Fruit fly (Drosophila melanogaster) whole organism, embryonic: ENCODE data around the gene Indy.

Experiments used
- BEAF-32 ChIP-seq: fragments of 200-800 bp; sonication (Bioruptor generic); optimal IDR thresholded peaks from 3 replicates; lab custom pipeline; 2017; ENCODE audit warnings: missing biosample characterization, missing genetic modification characterization, mild to moderate bottlenecking, moderate library complexity, missing genetic modification reagents
- CG10147 ChIP-seq: fragments of 200-800 bp; sonication (Bioruptor generic); optimal IDR thresholded peaks from 2 replicates; lab custom pipeline; 2019; ENCODE audit warnings: missing biosample characterization, mild to moderate bottlenecking, missing genetic modification characterization, moderate library complexity
- CG11696 ChIP-seq: fragments of 200-800 bp; sonication (Bioruptor generic); IDR thresholded peaks from 2 replicates; pipeline ENCODE4 v1.3.6; 2022; ENCODE audit warnings: missing biosample characterization, missing genetic modification characterization
- CG12219 ChIP-seq: fragments of 200-800 bp; sonication (Bioruptor generic); optimal IDR thresholded peaks from 3 replicates; lab custom pipeline; 2018; ENCODE audit warnings: missing biosample characterization, mild to moderate bottlenecking, missing genetic modification characterization
- CG12769 ChIP-seq: fragments of 200-800 bp; sonication (Bioruptor generic); optimal IDR thresholded peaks from 2 replicates; lab custom pipeline; 2019; ENCODE audit warnings: missing biosample characterization, mild to moderate bottlenecking, missing genetic modification characterization, moderate library complexity
- CG12942 ChIP-seq: fragments of 200-800 bp; sonication (Bioruptor generic); optimal IDR thresholded peaks from 3 replicates; lab custom pipeline; 2016; ENCODE audit warnings: missing biosample characterization, missing genetic modification characterization
- CG13287 ChIP-seq: fragments of 200-800 bp; sonication (Bioruptor generic); IDR thresholded peaks from 2 replicates; pipeline ENCODE4 v1.3.6; 2022; ENCODE audit warnings: missing biosample characterization, missing genetic modification characterization; ENCODE audit not compliant: partially characterized antibody
- CG15073 ChIP-seq: fragments of 200-800 bp; sonication (Bioruptor generic); optimal IDR thresholded peaks from 2 replicates; lab custom pipeline; 2016; ENCODE audit warnings: missing biosample characterization, missing genetic modification characterization
- CG15269 ChIP-seq: fragments of 200-800 bp; sonication (Bioruptor generic); optimal IDR thresholded peaks from 2 replicates; lab custom pipeline; 2018; ENCODE audit warnings: missing biosample characterization, mild to moderate bottlenecking, missing genetic modification characterization, moderate library complexity
- CG1602 ChIP-seq: fragments of 200-800 bp; sonication (Bioruptor generic); optimal IDR thresholded peaks from 3 replicates; lab custom pipeline; 2016; ENCODE audit warnings: missing biosample characterization, missing genetic modification characterization
- CG2202 ChIP-seq: fragments of 200-800 bp; sonication (Bioruptor generic); optimal IDR thresholded peaks from 2 replicates; lab custom pipeline; 2018; ENCODE audit warnings: missing biosample characterization, mild to moderate bottlenecking, missing genetic modification characterization
- CG33557 ChIP-seq: fragments of 200-800 bp; sonication (Bioruptor generic); optimal IDR thresholded peaks from 2 replicates; lab custom pipeline; 2019; ENCODE audit warnings: missing biosample characterization, mild to moderate bottlenecking, missing genetic modification characterization, moderate library complexity
- CG34376 ChIP-seq: fragments of 200-800 bp; sonication (Bioruptor generic); optimal IDR thresholded peaks from 2 replicates; lab custom pipeline; 2018; ENCODE audit warnings: missing biosample characterization, mild to moderate bottlenecking, missing genetic modification characterization
- CG6689 ChIP-seq: fragments of 200-800 bp; sonication (Bioruptor generic); IDR thresholded peaks from 2 replicates; pipeline ENCODE4 v1.3.6; 2022; ENCODE audit warnings: missing biosample characterization, missing genetic modification characterization
- CG7963 ChIP-seq: fragments of 200-800 bp; sonication (Bioruptor generic); IDR thresholded peaks from 3 replicates; pipeline ENCODE4 v1.3.6; 2022; ENCODE audit warnings: missing biosample characterization, missing genetic modification characterization; ENCODE audit not compliant: partially characterized antibody
- CG7987 ChIP-seq: fragments of 200-800 bp; sonication (Bioruptor generic); optimal IDR thresholded peaks from 2 replicates; lab custom pipeline; 2018; ENCODE audit warnings: missing biosample characterization, mild to moderate bottlenecking, missing genetic modification characterization, moderate library complexity
- Dp ChIP-seq: fragments of 200-800 bp; sonication (Bioruptor generic); optimal IDR thresholded peaks from 2 replicates; lab custom pipeline; 2018; ENCODE audit warnings: missing biosample characterization, mild to moderate bottlenecking, missing genetic modification characterization, moderate library complexity
- Ets65A ChIP-seq: fragments of 200-800 bp; sonication (Bioruptor generic); peaks from one replicate; lab custom pipeline; 2016; ENCODE audit warnings: missing biosample characterization, missing genetic modification characterization
- H15 ChIP-seq: fragments of 200-800 bp; sonication (Bioruptor generic); IDR thresholded peaks from 3 replicates; pipeline ENCODE4 v1.3.6; 2022; ENCODE audit warnings: missing biosample characterization, missing genetic modification characterization
- Hr3 ChIP-seq: fragments of 200-800 bp; sonication (Bioruptor generic); optimal IDR thresholded peaks from 3 replicates; lab custom pipeline; 2016; ENCODE audit warnings: missing biosample characterization, missing genetic modification characterization
- Lim3 ChIP-seq: fragments of 200-800 bp; sonication (Bioruptor generic); IDR thresholded peaks from 2 replicates; pipeline ENCODE4 v1.3.6; 2022; ENCODE audit warnings: missing biosample characterization, missing genetic modification characterization
- NK7.1 ChIP-seq: fragments of 200-800 bp; sonication (Bioruptor generic); optimal IDR thresholded peaks from 3 replicates; lab custom pipeline; 2016; ENCODE audit warnings: missing biosample characterization, missing genetic modification characterization
- Optix ChIP-seq: fragments of 200-800 bp; sonication (Bioruptor generic); IDR thresholded peaks from 3 replicates; pipeline ENCODE4 v1.3.6; 2022; ENCODE audit warnings: missing biosample characterization, missing genetic modification characterization
- Sox100B ChIP-seq: fragments of 200-800 bp; sonication (Bioruptor generic); optimal IDR thresholded peaks from 3 replicates; lab custom pipeline; 2018; ENCODE audit warnings: missing biosample characterization, mild to moderate bottlenecking, missing genetic modification characterization
- Sry-δ ChIP-seq: fragments of 200-800 bp; sonication (Bioruptor generic); optimal IDR thresholded peaks from 2 replicates; lab custom pipeline; 2016; ENCODE audit warnings: missing biosample characterization, missing genetic modification characterization
- Xbp1 ChIP-seq: fragments of 200-800 bp; sonication (Bioruptor generic); optimal IDR thresholded peaks from 3 replicates; lab custom pipeline; 2016; ENCODE audit warnings: missing biosample characterization, mild to moderate bottlenecking, missing genetic modification characterization
- chinmo ChIP-seq: fragments of 200-800 bp; sonication (Bioruptor generic); IDR thresholded peaks from 4 replicates; pipeline ENCODE4 v1.3.6; 2022; ENCODE audit warnings: missing biosample characterization, missing genetic modification characterization; ENCODE audit not compliant: partially characterized antibody
- da ChIP-seq: fragments of 200-800 bp; sonication (Bioruptor generic); optimal IDR thresholded peaks from 2 replicates; lab custom pipeline; 2016; ENCODE audit warnings: missing biosample characterization, missing genetic modification characterization
- dan ChIP-seq: fragments of 200-800 bp; sonication (Bioruptor generic); IDR thresholded peaks from 2 replicates; pipeline ENCODE4 v1.3.6; 2022; ENCODE audit warnings: missing biosample characterization, missing genetic modification characterization
- dmrt11E ChIP-seq: fragments of 200-800 bp; sonication (Bioruptor generic); optimal IDR thresholded peaks from 3 replicates; lab custom pipeline; 2018; ENCODE audit warnings: missing biosample characterization, mild to moderate bottlenecking, missing genetic modification characterization, moderate library complexity
- ems ChIP-seq: fragments of 200-800 bp; sonication (Bioruptor generic); optimal IDR thresholded peaks from 3 replicates; lab custom pipeline; 2016; ENCODE audit warnings: missing biosample characterization, missing genetic modification characterization
- ewg ChIP-seq: fragments of 200-800 bp; sonication (Bioruptor generic); optimal IDR thresholded peaks from 3 replicates; lab custom pipeline; 2017; ENCODE audit warnings: mild to moderate bottlenecking, missing biosample characterization, missing genetic modification reagents, missing genetic modification characterization
- ftz-f1 ChIP-seq: fragments of 200-800 bp; sonication (Bioruptor generic); optimal IDR thresholded peaks from 2 replicates; lab custom pipeline; 2016; ENCODE audit warnings: missing biosample characterization, missing genetic modification characterization
- gro ChIP-seq: fragments of 200-800 bp; sonication (Bioruptor generic); optimal IDR thresholded peaks from 2 replicates; lab custom pipeline; 2016; ENCODE audit warnings: missing biosample characterization, missing genetic modification characterization
- mam ChIP-seq: fragments of 200-800 bp; sonication (Bioruptor generic); optimal IDR thresholded peaks from 3 replicates; lab custom pipeline; 2016; ENCODE audit warnings: missing biosample characterization, missing genetic modification characterization
- oc ChIP-seq: fragments of 200-800 bp; sonication (Bioruptor generic); optimal IDR thresholded peaks from 2 replicates; lab custom pipeline; 2018; ENCODE audit warnings: missing biosample characterization, mild to moderate bottlenecking, missing genetic modification characterization, moderate library complexity
- ranshi ChIP-seq: fragments of 200-800 bp; sonication (Bioruptor generic); IDR thresholded peaks from 2 replicates; pipeline ENCODE4 v1.3.6; 2022; ENCODE audit warnings: missing biosample characterization, missing genetic modification characterization
- scrt ChIP-seq: fragments of 200-800 bp; sonication (Bioruptor generic); optimal IDR thresholded peaks from 2 replicates; lab custom pipeline; 2018; ENCODE audit warnings: missing biosample characterization, mild to moderate bottlenecking, missing genetic modification characterization, moderate library complexity
- sens ChIP-seq: fragments of 200-800 bp; sonication (Bioruptor generic); peaks from one replicate; lab custom pipeline; 2016; ENCODE audit warnings: missing biosample characterization, missing genetic modification characterization
- vvl ChIP-seq: fragments of 200-800 bp; sonication (Bioruptor generic); IDR thresholded peaks from 2 replicates; pipeline ENCODE4 v1.3.6; 2022; ENCODE audit warnings: missing biosample characterization, missing genetic modification characterization
- zen2 ChIP-seq: fragments of 200-800 bp; sonication (Bioruptor generic); IDR thresholded peaks from 3 replicates; pipeline ENCODE4 v1.3.6; 2022; ENCODE audit warnings: missing biosample characterization, missing genetic modification characterization; ENCODE audit not compliant: partially characterized antibody

Gene Indy

dm6 chr3L:18865447-18866367 is 19.6 kb upstream of the Indy start, which contains the start of gene CG14074 (continued):
- TF ChIP-seq Sry-δ (GFP tag; lab: Kevin White, UChicago) = peak; percentile 44
- TF ChIP-seq CG6689 = no peak
- no peak for TF ChIP-seq NK7.1 (GFP tag; lab: Kevin White, UChicago)
- TF ChIP-seq Ets65A (GFP tag; lab: Kevin White, UChicago) = peak; percentile 43
- TF ChIP-seq CG12219 = no peak
- no peak for TF ChIP-seq Lim3 (GFP tag; lab: Robert Waterston, UW)
- TF ChIP-seq mam (GFP tag; lab: Kevin White, UChicago) = no peak
- TF ChIP-seq CG10147 = no peak
- TF ChIP-seq vvl = peak; percentile 60
- no peak for TF ChIP-seq ems (GFP tag; lab: Kevin White, UChicago)
- TF ChIP-seq CG7963 (GFP tag; lab: Robert Waterston, UW) = peak; percentile 68
- TF ChIP-seq CG13287 (GFP tag; lab: Robert Waterston, UW) = peak; percentile 56
- TF ChIP-seq BEAF-32 (GFP tag; lab: Kevin White, UChicago) = peak; percentile 74
- no peak for TF ChIP-seq CG15269
- no peak for TF ChIP-seq Xbp1
- TF ChIP-seq CG34376 (GFP tag; lab: Kevin White, UChicago) = no peak
- TF ChIP-seq ranshi (GFP tag; lab: Robert Waterston, UW) = no peak
- no peak for TF ChIP-seq sens
- TF ChIP-seq ftz-f1 (GFP tag; lab: Kevin White, UChicago) = no peak
- peak; percentile 74 for TF ChIP-seq Dp
- TF ChIP-seq zen2 (GFP tag; lab: Robert Waterston, UW) = peak; percentile 81
- TF ChIP-seq oc (tag; lab: Kevin White, UChicago) = no peak

DNA sequence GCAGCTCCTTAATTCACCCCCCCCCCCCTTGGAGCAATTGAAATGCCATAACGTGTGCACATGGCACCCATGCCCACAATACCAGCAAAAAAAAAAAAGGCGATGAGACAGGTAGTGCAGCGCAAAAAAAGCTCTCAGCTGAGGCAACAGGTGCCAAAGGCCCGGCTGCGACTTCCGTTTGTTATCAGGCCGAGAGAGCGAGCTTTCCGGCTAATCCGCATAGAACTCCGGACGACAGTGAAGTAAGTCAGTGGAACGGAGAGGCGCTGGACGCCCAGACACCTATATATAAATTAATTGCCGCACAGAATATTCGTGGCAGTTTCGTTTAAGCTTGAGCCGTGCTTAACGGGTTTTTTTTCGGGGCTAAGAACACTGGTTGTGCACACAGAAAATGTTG is 17.3 kb upstream of the Indy start, which contains the start of gene CG6865:
Gene CG6865 (plus strand): TSS at position 321 of the 400 bp plus-strand sequence.
- TF ChIP-seq scrt (peak; percentile 81), chinmo (GFP tag; lab: Robert Waterston, UW) (0 out of 4 replicates have a peak, but pooled peaks have one; percentile 67), H15 (GFP tag; lab: Robert Waterston, UW) (no peak)

- TF ChIP-seq CG12769 (tag; lab: Kevin White, UChicago) = peak; percentile 25
- TF ChIP-seq chinmo (GFP tag; lab: Robert Waterston, UW) = peak; percentile 65; the same call in 1 of the 4 replicates
- no peak for TF ChIP-seq CG15073 (GFP tag; lab: Kevin White, UChicago)
- no peak for TF ChIP-seq CG11696 (GFP tag; lab: Robert Waterston, UW)
- TF ChIP-seq Ets65A (GFP tag; lab: Kevin White, UChicago) = peak; percentile 44
- TF ChIP-seq dan = no peak
- TF ChIP-seq gro = no peak
- TF ChIP-seq dmrt11E (tag; lab: Kevin White, UChicago) = no peak
- TF ChIP-seq CG1602 = no peak
- no peak for TF ChIP-seq CG2202 (tag; lab: Kevin White, UChicago)
- TF ChIP-seq mam (GFP tag; lab: Kevin White, UChicago) = no peak
- no peak for TF ChIP-seq CG33557 (GFP tag; lab: Kevin White, UChicago)
- no peak for TF ChIP-seq ewg (GFP tag; lab: Kevin White, UChicago)
- TF ChIP-seq Hr3 = no peak
- no peak for TF ChIP-seq CG7987
- no peak for TF ChIP-seq Optix (GFP tag; lab: Robert Waterston, UW)
- no peak for TF ChIP-seq da
- TF ChIP-seq Sox100B (GFP tag; lab: Kevin White, UChicago) = no peak
- TF ChIP-seq CG12942 (GFP tag; lab: Kevin White, UChicago) = no peak
Measured at dm6 chr3L:18861893-18862292, 15.8 kb upstream of the Indy start.
